Fruit fly (Drosophila melanogaster): ENCODE results near the gene betaNACtes1.
A peak's percentile ranks its signal among the peaks of the same experiment; 100 is the strongest.

betaNACtes1 gene

DNA sequence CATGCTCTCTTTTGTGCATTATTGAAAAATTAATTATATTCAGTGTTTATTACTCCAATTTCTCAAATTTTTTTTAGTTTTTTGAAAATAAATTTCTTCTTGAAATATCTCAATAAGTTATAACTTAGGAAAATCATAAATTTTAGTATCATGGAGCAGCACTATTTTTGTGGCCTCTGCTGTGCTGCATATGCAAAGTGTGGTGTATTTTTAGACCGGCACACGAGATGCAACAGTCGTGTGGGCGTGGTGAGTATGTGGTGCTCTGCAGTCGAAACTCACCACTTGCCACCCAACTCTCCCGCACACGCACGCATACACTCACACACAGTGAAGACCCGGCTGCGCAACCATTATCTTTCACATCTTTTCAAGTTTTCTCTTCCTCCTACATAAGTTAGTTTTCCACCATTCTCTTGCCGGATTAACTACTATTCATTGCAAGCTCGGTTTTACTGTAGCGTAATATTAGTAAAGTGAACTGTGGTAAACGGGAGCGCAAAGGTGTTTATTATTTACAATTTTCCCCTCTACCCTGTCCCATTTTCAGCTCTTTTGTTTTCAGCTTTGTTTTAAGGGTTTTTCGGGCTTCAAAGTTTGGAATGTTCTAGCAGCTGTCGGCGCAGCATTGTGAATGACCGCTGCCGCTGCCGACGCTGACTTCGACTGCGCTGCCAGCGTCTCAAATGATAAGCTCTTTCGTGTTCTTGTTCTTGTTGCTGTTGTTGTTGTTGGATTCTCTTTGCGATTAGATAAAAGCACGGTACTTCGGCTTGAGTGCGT is 36.2 kb upstream of the betaNACtes1 start:
- no peak for TF ChIP-seq dati (GFP tag; IDR thresholded peaks at IDR 0.05)
- peak in 1 of 3 experiments; percentile 64 for TF ChIP-seq lola (GFP tag; optimal IDR thresholded peaks at IDR 0.05)
- peak; percentile 15 for TF ChIP-seq CG6683 (GFP tag; optimal IDR thresholded peaks at IDR 0.05)
- TF ChIP-seq CG14710 (tag; optimal IDR thresholded peaks at IDR 0.05) = peak; percentile 77
- TF ChIP-seq CG12299 (tag; optimal IDR thresholded peaks at IDR 0.05) = no peak
- peak; percentile 20 for TF ChIP-seq stwl (tag; optimal IDR thresholded peaks at IDR 0.05)
- no peak for TF ChIP-seq ham (GFP tag; IDR thresholded peaks at IDR 0.05)
- no peak for TF ChIP-seq CG9215 (GFP tag; IDR thresholded peaks at IDR 0.05)
- TF ChIP-seq Spps (tag; optimal IDR thresholded peaks at IDR 0.05) = peak; percentile 63
- TF ChIP-seq CG2202 (tag; optimal IDR thresholded peaks at IDR 0.05) = peak; percentile 39
- TF ChIP-seq org-1 (GFP tag; optimal IDR thresholded peaks at IDR 0.05) = peak; percentile 27
- no peak for TF ChIP-seq CG15073 (GFP tag; optimal IDR thresholded peaks at IDR 0.05)
- TF ChIP-seq Doc3 (GFP tag; IDR thresholded peaks at IDR 0.05; ENCODE audit: partially characterized antibody) = no peak
- no peak for TF ChIP-seq bigmax (GFP tag; optimal IDR thresholded peaks at IDR 0.05)
- no peak for TF ChIP-seq CG4617 (GFP tag; optimal IDR thresholded peaks at IDR 0.05; ENCODE audit: borderline replicate concordance)
- peak; percentile 86 for TF ChIP-seq grau (tag; optimal IDR thresholded peaks at IDR 0.05)
- no peak for TF ChIP-seq al (GFP tag; IDR thresholded peaks at IDR 0.05)
- peak; percentile 19 for TF ChIP-seq CG2875 (GFP tag; optimal IDR thresholded peaks at IDR 0.05)
- TF ChIP-seq CTCF (GFP tag; optimal IDR thresholded peaks at IDR 0.05) = peak; percentile 11
- no peak for TF ChIP-seq CG16779 (GFP tag; IDR thresholded peaks at IDR 0.05)
- no peak for TF ChIP-seq CG17568 (GFP tag; optimal IDR thresholded peaks at IDR 0.05)
- TF ChIP-seq CG9932 (GFP tag; IDR thresholded peaks at IDR 0.05) = no peak
- TF ChIP-seq CG7928 (GFP tag; optimal IDR thresholded peaks at IDR 0.05) = no peak
- TF ChIP-seq croc (GFP tag; conservative IDR thresholded peaks at IDR 0.05) = no peak
- no peak for TF ChIP-seq Dp (GFP tag; optimal IDR thresholded peaks at IDR 0.05)
- 0 out of 2 replicates have a peak, but pooled peaks have one; percentile 29 for TF ChIP-seq CG7372 (GFP tag; IDR thresholded peaks at IDR 0.05)
- TF ChIP-seq en (GFP tag; optimal IDR thresholded peaks at IDR 0.05) = peak; percentile 21
- TF ChIP-seq CG15011 (GFP tag; optimal IDR thresholded peaks at IDR 0.05) = peak; percentile 24
- no peak for TF ChIP-seq CG7786 (GFP tag; optimal IDR thresholded peaks at IDR 0.05)
- TF ChIP-seq Doc2 (GFP tag; IDR thresholded peaks at IDR 0.05) = no peak
- TF ChIP-seq CG2199 (GFP tag; IDR thresholded peaks at IDR 0.05) = no peak
- TF ChIP-seq CG43689 (GFP tag; IDR thresholded peaks at IDR 0.05) = no peak
- TF ChIP-seq otp (GFP tag; IDR thresholded peaks at IDR 0.05) = peak; percentile 59; the same call in 2 of the 3 replicates
- no peak for TF ChIP-seq jigr1 (GFP tag; IDR thresholded peaks at IDR 0.05)
- no peak for TF ChIP-seq Dfd (GFP tag; optimal IDR thresholded peaks at IDR 0.05)
- no peak for TF ChIP-seq CG1647 (GFP tag; optimal IDR thresholded peaks at IDR 0.05)
- no peak; the same call in 1 of the 2 replicates for TF ChIP-seq Awh (GFP tag; IDR thresholded peaks at IDR 0.05)
- TF ChIP-seq zfh2 (GFP tag; optimal IDR thresholded peaks at IDR 0.05) = no peak
- TF ChIP-seq CG17359 (tag; optimal IDR thresholded peaks at IDR 0.05) = peak; percentile 82
- peak; percentile 30 for TF ChIP-seq chn (GFP tag; optimal IDR thresholded peaks at IDR 0.05)
- TF ChIP-seq CG18011 (GFP tag; optimal IDR thresholded peaks at IDR 0.05) = no peak
- no peak for TF ChIP-seq B-H2 (GFP tag; optimal IDR thresholded peaks at IDR 0.05)
- peak; percentile 40 for TF ChIP-seq Nf-YB (GFP tag; optimal IDR thresholded peaks at IDR 0.05)
- peak; percentile 34 for TF ChIP-seq BtbVII (GFP tag; optimal IDR thresholded peaks at IDR 0.05)
- TF ChIP-seq sima (GFP tag; optimal IDR thresholded peaks at IDR 0.05) = no peak
- no peak for TF ChIP-seq gt (GFP tag; IDR thresholded peaks at IDR 0.05)
- peak; percentile 37 for TF ChIP-seq Hsf (GFP tag; optimal IDR thresholded peaks at IDR 0.05)
- no peak for TF ChIP-seq CG17186 (GFP tag; optimal IDR thresholded peaks at IDR 0.05)
- TF ChIP-seq dimm (GFP tag; IDR thresholded peaks at IDR 0.05) = no peak
- TF ChIP-seq CG9609 (GFP tag; optimal IDR thresholded peaks at IDR 0.05) = peak; percentile 22

Measured in whole organism, embryonic.